Worm (Caenorhabditis elegans): ENCODE measurements around the gene ZK813.3.

ZK813.3 gene

ce11 chrX:3408717-3409303, 32.8 kb upstream of the ZK813.3 start:
- TF ChIP-seq aly-1 (tag; optimal IDR thresholded peaks at IDR 0.05) (no peak), ceh-36 (tag; optimal IDR thresholded peaks at IDR 0.05) (no peak), ceh-13 (GFP tag; optimal IDR thresholded peaks at IDR 0.05) (no peak), tbx-11 (GFP tag; IDR thresholded peaks at IDR 0.05) (no peak), hnd-1 (tag; optimal IDR thresholded peaks at IDR 0.05) (no peak), ama-1 (optimal IDR thresholded peaks at IDR 0.05) (no peak), ets-7 (tag; optimal IDR thresholded peaks at IDR 0.05) (no peak), tra-4 (tag; optimal IDR thresholded peaks at IDR 0.05) (no peak), pes-1 (GFP tag; IDR thresholded peaks at IDR 0.05) (no peak), scrt-1 (GFP tag; IDR thresholded peaks at IDR 0.05) (no peak), hmbx-1 (tag; optimal IDR thresholded peaks at IDR 0.05) (no peak), sea-1 (GFP tag; conservative IDR thresholded peaks at IDR 0.05) (no peak), B0310.2 (tag; optimal IDR thresholded peaks at IDR 0.05) (no peak), hmg-4 (GFP tag; optimal IDR thresholded peaks at IDR 0.05) (no peak), flt-1 (GFP tag; IDR thresholded peaks at IDR 0.05) (no peak)

ce11 chrX:3411565-3412022, 30.0 kb upstream of the ZK813.3 start, which contains the start of gene unc-78:
Gene unc-78, minus strand, starts transcription at chrX:3411615.
- no peak for TF ChIP-seq ceh-13 (GFP tag; optimal IDR thresholded peaks at IDR 0.05)
- TF ChIP-seq aly-1 (tag; optimal IDR thresholded peaks at IDR 0.05), result peak; percentile 3

- TF ChIP-seq hmg-4 (GFP tag; optimal IDR thresholded peaks at IDR 0.05) (peak; percentile 1), ceh-13 (GFP tag; optimal IDR thresholded peaks at IDR 0.05) (no peak)
Observed at ce11 chrX:3414660-3415144, 26.9 kb upstream of the ZK813.3 start, which contains the start of gene dhs-27. Gene dhs-27, minus strand, starts transcription at chrX:3414710.

ce11 chrX:3416063-3416462, 25.6 kb upstream of the ZK813.3 start:
- TF ChIP-seq ceh-13 (GFP tag; optimal IDR thresholded peaks at IDR 0.05), result no peak
- no peak for TF ChIP-seq tbx-11 (GFP tag; IDR thresholded peaks at IDR 0.05)
- no peak for TF ChIP-seq hmbx-1 (tag; optimal IDR thresholded peaks at IDR 0.05)
- no peak for TF ChIP-seq scrt-1 (GFP tag; IDR thresholded peaks at IDR 0.05)
- no peak for TF ChIP-seq hmg-4 (GFP tag; optimal IDR thresholded peaks at IDR 0.05)
- no peak for TF ChIP-seq hnd-1 (tag; optimal IDR thresholded peaks at IDR 0.05)
- no peak for TF ChIP-seq B0310.2 (tag; optimal IDR thresholded peaks at IDR 0.05)
- no peak for TF ChIP-seq ets-7 (tag; optimal IDR thresholded peaks at IDR 0.05)
- no peak for TF ChIP-seq tbx-37 (GFP tag; conservative IDR thresholded peaks at IDR 0.05)
- TF ChIP-seq ama-1 (optimal IDR thresholded peaks at IDR 0.05), result no peak

- TF ChIP-seq flt-1 (GFP tag; IDR thresholded peaks at IDR 0.05) (no peak), ets-7 (tag; optimal IDR thresholded peaks at IDR 0.05) (no peak), B0310.2 (tag; optimal IDR thresholded peaks at IDR 0.05) (no peak), ceh-13 (GFP tag; optimal IDR thresholded peaks at IDR 0.05) (no peak), hnd-1 (tag; optimal IDR thresholded peaks at IDR 0.05) (no peak), tra-4 (tag; optimal IDR thresholded peaks at IDR 0.05) (no peak), ama-1 (optimal IDR thresholded peaks at IDR 0.05) (no peak), hmbx-1 (tag; optimal IDR thresholded peaks at IDR 0.05) (no peak), hmg-4 (GFP tag; optimal IDR thresholded peaks at IDR 0.05) (no peak), ceh-36 (tag; optimal IDR thresholded peaks at IDR 0.05) (no peak)
Observed at ce11 chrX:3419084-3419483, 22.6 kb upstream of the ZK813.3 start, which contains the start of gene C04F6.7. Gene C04F6.7, minus strand, starts transcription at chrX:3419184.

- no peak for TF ChIP-seq hnd-1 (tag; optimal IDR thresholded peaks at IDR 0.05)
- no peak for TF ChIP-seq B0310.2 (tag; optimal IDR thresholded peaks at IDR 0.05)
- no peak for TF ChIP-seq ceh-36 (tag; optimal IDR thresholded peaks at IDR 0.05)
- no peak for TF ChIP-seq scrt-1 (GFP tag; IDR thresholded peaks at IDR 0.05)
- no peak for TF ChIP-seq pes-1 (GFP tag; IDR thresholded peaks at IDR 0.05)
- TF ChIP-seq tra-4 (tag; optimal IDR thresholded peaks at IDR 0.05), result no peak
- TF ChIP-seq tbx-11 (GFP tag; IDR thresholded peaks at IDR 0.05), result no peak
- no peak for TF ChIP-seq F13C5.2 (tag; optimal IDR thresholded peaks at IDR 0.05)
- TF ChIP-seq hmbx-1 (tag; optimal IDR thresholded peaks at IDR 0.05), result no peak
- TF ChIP-seq flt-1 (GFP tag; IDR thresholded peaks at IDR 0.05), result no peak
- no peak for TF ChIP-seq tbx-37 (GFP tag; conservative IDR thresholded peaks at IDR 0.05)
- no peak for TF ChIP-seq ama-1 (optimal IDR thresholded peaks at IDR 0.05)
- no peak for TF ChIP-seq sea-1 (GFP tag; conservative IDR thresholded peaks at IDR 0.05)
- TF ChIP-seq ets-7 (tag; optimal IDR thresholded peaks at IDR 0.05), result no peak
- TF ChIP-seq hmg-4 (GFP tag; optimal IDR thresholded peaks at IDR 0.05), result no peak
Observed at ce11 chrX:3424516-3424915, 17.1 kb upstream of the ZK813.3 start, which contains the start of gene ZK813.6. Gene ZK813.6, plus strand, starts transcription at chrX:3424816.

ce11 chrX:3429122-3429521, 12.5 kb upstream of the ZK813.3 start:
- TF ChIP-seq aly-1 (tag; optimal IDR thresholded peaks at IDR 0.05) (no peak), pes-1 (GFP tag; IDR thresholded peaks at IDR 0.05) (no peak), sea-1 (GFP tag; conservative IDR thresholded peaks at IDR 0.05) (no peak), hmbx-1 (tag; optimal IDR thresholded peaks at IDR 0.05) (no peak), ama-1 (optimal IDR thresholded peaks at IDR 0.05) (no peak), scrt-1 (GFP tag; IDR thresholded peaks at IDR 0.05) (no peak), ceh-36 (tag; optimal IDR thresholded peaks at IDR 0.05) (no peak), B0310.2 (tag; optimal IDR thresholded peaks at IDR 0.05) (no peak), ceh-13 (GFP tag; optimal IDR thresholded peaks at IDR 0.05) (no peak), flt-1 (GFP tag; IDR thresholded peaks at IDR 0.05) (no peak), F13C5.2 (tag; optimal IDR thresholded peaks at IDR 0.05) (no peak), tbx-11 (GFP tag; IDR thresholded peaks at IDR 0.05) (no peak), tbx-37 (GFP tag; conservative IDR thresholded peaks at IDR 0.05) (no peak), hmg-4 (GFP tag; optimal IDR thresholded peaks at IDR 0.05) (no peak), hnd-1 (tag; optimal IDR thresholded peaks at IDR 0.05) (no peak), ets-7 (tag; optimal IDR thresholded peaks at IDR 0.05) (no peak), tra-4 (tag; optimal IDR thresholded peaks at IDR 0.05) (no peak)

ce11 chrX:3430020-3430419, 11.6 kb upstream of the ZK813.3 start, which contains the start of gene ZK813.4:
Gene ZK813.4, minus strand, starts transcription at chrX:3430120.
- TF ChIP-seq tbx-37 (GFP tag; conservative IDR thresholded peaks at IDR 0.05), result no peak
- TF ChIP-seq hmbx-1 (tag; optimal IDR thresholded peaks at IDR 0.05), result no peak
- no peak for TF ChIP-seq hnd-1 (tag; optimal IDR thresholded peaks at IDR 0.05)
- TF ChIP-seq scrt-1 (GFP tag; IDR thresholded peaks at IDR 0.05), result no peak
- TF ChIP-seq tbx-11 (GFP tag; IDR thresholded peaks at IDR 0.05), result no peak
- no peak for TF ChIP-seq ceh-13 (GFP tag; optimal IDR thresholded peaks at IDR 0.05)
- no peak for TF ChIP-seq flt-1 (GFP tag; IDR thresholded peaks at IDR 0.05)
- no peak for TF ChIP-seq ceh-36 (tag; optimal IDR thresholded peaks at IDR 0.05)
- TF ChIP-seq tra-4 (tag; optimal IDR thresholded peaks at IDR 0.05), result no peak
- no peak for TF ChIP-seq pes-1 (GFP tag; IDR thresholded peaks at IDR 0.05)
- TF ChIP-seq ama-1 (optimal IDR thresholded peaks at IDR 0.05), result no peak
- TF ChIP-seq F13C5.2 (tag; optimal IDR thresholded peaks at IDR 0.05), result no peak
- no peak for TF ChIP-seq ets-7 (tag; optimal IDR thresholded peaks at IDR 0.05)
- TF ChIP-seq B0310.2 (tag; optimal IDR thresholded peaks at IDR 0.05), result no peak
- TF ChIP-seq aly-1 (tag; optimal IDR thresholded peaks at IDR 0.05), result no peak
- no peak for TF ChIP-seq sea-1 (GFP tag; conservative IDR thresholded peaks at IDR 0.05)
- TF ChIP-seq hmg-4 (GFP tag; optimal IDR thresholded peaks at IDR 0.05), result no peak

Data from whole organism, early embryonic.